Worm (Caenorhabditis elegans): Measurements from ENCODE around the gene tbx-31.

The tbx-31 gene

DNA sequence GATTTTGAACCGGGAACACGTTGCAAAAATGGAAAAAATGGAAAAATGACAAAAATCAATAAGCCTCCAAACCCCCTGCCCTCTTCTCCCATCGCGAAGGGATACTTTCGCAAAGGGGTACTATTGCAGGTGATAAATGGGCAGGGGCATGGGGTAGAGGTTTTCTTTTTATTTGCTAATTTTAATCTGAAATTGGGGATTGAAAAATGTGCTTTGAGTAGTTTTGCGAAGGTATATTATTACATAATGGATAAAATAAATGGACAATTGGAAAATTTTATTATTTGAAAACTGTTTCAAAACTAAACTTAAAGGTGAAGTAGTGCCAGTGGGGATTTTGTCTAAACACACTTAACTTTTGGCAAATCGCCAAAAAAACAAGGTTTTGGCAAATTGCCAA is 46.9 kb downstream of the tbx-31 start (continued):
- TF ChIP-seq rnt-1 (tag; optimal IDR thresholded peaks at IDR 0.05) (peak; percentile 97), blmp-1 (tag; optimal IDR thresholded peaks at IDR 0.05) (peak; percentile 43), elt-2 (tag; optimal IDR thresholded peaks at IDR 0.05) (peak; percentile 82), ztf-11 (tag; optimal IDR thresholded peaks at IDR 0.05) (peak; percentile 81 to 88), isw-1 (GFP tag; IDR thresholded peaks at IDR 0.05) (peak; percentile 76), grh-1 (GFP tag; IDR thresholded peaks at IDR 0.05) (peak; percentile 88), ceh-8 (GFP tag; optimal IDR thresholded peaks at IDR 0.05) (peak; percentile 96), tlp-1 (tag; optimal IDR thresholded peaks at IDR 0.05) (no peak), ets-5 (GFP tag; IDR thresholded peaks at IDR 0.05) (no peak), mef-2 (tag; optimal IDR thresholded peaks at IDR 0.05) (peak; percentile 38), C34B4.2 (tag; optimal IDR thresholded peaks at IDR 0.05) (no peak), efl-1 (optimal IDR thresholded peaks at IDR 0.05) (peak; percentile 77 to 85), efl-1 (GFP tag; optimal IDR thresholded peaks at IDR 0.05 in 1 of 2) (peak; percentile 39 to 97), xbp-1 (tag; optimal IDR thresholded peaks at IDR 0.05) (peak; percentile 89), hlh-17 (GFP tag; optimal IDR thresholded peaks at IDR 0.05; ENCODE audit: borderline replicate concordance) (no peak), ama-1 (optimal IDR thresholded peaks at IDR 0.05) (no peak), ztf-4 (tag; optimal IDR thresholded peaks at IDR 0.05) (peak; percentile 94), nhr-20 (tag; optimal IDR thresholded peaks at IDR 0.05) (peak; percentile 93), nhr-71 (tag; optimal IDR thresholded peaks at IDR 0.05) (peak; percentile 94), irx-1 (tag; optimal IDR thresholded peaks at IDR 0.05) (peak; percentile 94), egl-27 (tag; optimal IDR thresholded peaks at IDR 0.05) (peak; percentile 67 to 77), aly-2 (tag; optimal IDR thresholded peaks at IDR 0.05) (peak; percentile 87), F16B12.6 (tag; optimal IDR thresholded peaks at IDR 0.05) (peak; percentile 42), nhr-237 (tag; optimal IDR thresholded peaks at IDR 0.05) (peak; percentile 96), sox-4 (tag; optimal IDR thresholded peaks at IDR 0.05) (peak; percentile 96), Y116A8C.19 (tag; optimal IDR thresholded peaks at IDR 0.05; ENCODE audit: borderline replicate concordance) (no peak), nhr-85 (tag) (peak; percentile 92), dsc-1 (tag; optimal IDR thresholded peaks at IDR 0.05) (peak; percentile 99), ceh-82 (tag; optimal IDR thresholded peaks at IDR 0.05) (peak; percentile 98 to 99 (median 99)), lin-14 (GFP tag; optimal IDR thresholded peaks at IDR 0.05) (peak; percentile 93), swsn-7 (tag; optimal IDR thresholded peaks at IDR 0.05) (peak; percentile 93), fkh-8 (tag; optimal IDR thresholded peaks at IDR 0.05) (peak; percentile 97)

DNA sequence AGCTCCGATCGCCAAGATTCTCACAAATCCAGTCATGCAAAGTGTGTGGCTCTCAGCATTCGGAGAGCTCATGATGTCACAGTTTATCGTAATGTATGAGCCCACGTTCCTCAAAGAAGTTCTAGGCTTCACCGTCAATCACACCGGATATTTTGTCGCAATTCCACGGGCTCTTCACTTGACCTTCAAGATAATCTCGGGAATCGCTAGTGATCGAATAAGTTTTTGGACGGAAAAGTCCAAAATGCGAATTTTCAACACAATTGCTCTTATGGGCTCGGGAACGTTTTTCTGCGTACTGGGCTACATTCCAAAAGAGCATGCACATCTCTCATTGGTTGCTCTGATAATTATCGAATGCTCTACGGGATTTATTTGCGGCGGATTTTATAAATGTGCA is 50.9 kb downstream of the tbx-31 start:
- TF ChIP-seq nhr-47 (tag; optimal IDR thresholded peaks at IDR 0.05) (no peak), C34B4.2 (tag; optimal IDR thresholded peaks at IDR 0.05) (no peak), ceh-90 (tag; optimal IDR thresholded peaks at IDR 0.05) (no peak), ztf-4 (tag; optimal IDR thresholded peaks at IDR 0.05) (no peak), elt-2 (tag; optimal IDR thresholded peaks at IDR 0.05) (no peak), mdl-1 (tag; optimal IDR thresholded peaks at IDR 0.05) (no peak), lin-15B (tag; optimal IDR thresholded peaks at IDR 0.05) (no peak), sptf-1 (tag; optimal IDR thresholded peaks at IDR 0.05) (no peak), aha-1 (tag; optimal IDR thresholded peaks at IDR 0.05) (no peak), nhr-28 (tag; optimal IDR thresholded peaks at IDR 0.05) (no peak), snu-23 (GFP tag; optimal IDR thresholded peaks at IDR 0.05) (no peak), jun-1 (tag; optimal IDR thresholded peaks at IDR 0.05) (no peak), blmp-1 (tag; optimal IDR thresholded peaks at IDR 0.05) (no peak), ztf-11 (tag; optimal IDR thresholded peaks at IDR 0.05) (no peak), ceh-82 (tag; optimal IDR thresholded peaks at IDR 0.05) (no peak), vab-15 (tag; optimal IDR thresholded peaks at IDR 0.05) (no peak), C04F5.9 (tag; optimal IDR thresholded peaks at IDR 0.05) (no peak), snpc-4 (tag; optimal IDR thresholded peaks at IDR 0.05) (no peak), unc-98 (GFP tag; IDR thresholded peaks at IDR 0.05) (no peak)
